Worm (Caenorhabditis elegans) whole organism, L2 larva: ENCODE results near the gene acs-2.
A peak's percentile ranks its signal among the peaks of the same experiment; 100 is the strongest.

Experiments used
- C34F6.9 ChIP-seq: fragments of 150-350 bp; optimal IDR thresholded peaks from 2 replicates; lab custom pipeline; 2014; ENCODE audit warnings: missing biosample characterization, missing genetic modification characterization
- F13H6.1 ChIP-seq: sonication (generic microtip); optimal IDR thresholded peaks from 2 replicates; lab custom pipeline; 2016; ENCODE audit warnings: missing genetic modification characterization, missing compliant biosample characterization
- R02D3.7 ChIP-seq: fragments of 150-350 bp; optimal IDR thresholded peaks from 2 replicates; lab custom pipeline; 2014; ENCODE audit warnings: missing biosample characterization, missing genetic modification characterization
- Y55F3AM.14 ChIP-seq: fragments of 200-800 bp; sonication (Bioruptor generic); optimal IDR thresholded peaks from 2 replicates; lab custom pipeline; 2018; ENCODE audit warnings: mild to moderate bottlenecking, missing genetic modification characterization, missing compliant biosample characterization
- ZK546.5 ChIP-seq: sonication (generic microtip); optimal IDR thresholded peaks from 2 replicates; lab custom pipeline; 2017; ENCODE audit warnings: missing biosample characterization, missing genetic modification characterization
- alr-1 ChIP-seq: fragments of 150-350 bp; optimal IDR thresholded peaks from 2 replicates; lab custom pipeline; 2014; ENCODE audit warnings: missing biosample characterization, missing genetic modification characterization
- aly-2 ChIP-seq: fragments of 150-350 bp; optimal IDR thresholded peaks from 2 replicates; lab custom pipeline; 2014; ENCODE audit warnings: missing biosample characterization, missing genetic modification characterization
- ama-1 ChIP-seq: fragments of 150-350 bp; optimal IDR thresholded peaks from 2 replicates; lab custom pipeline; 2018; ENCODE audit warnings: inconsistent platforms
- blmp-1 ChIP-seq: sonication (generic microtip); optimal IDR thresholded peaks from 2 replicates; lab custom pipeline; 2017; ENCODE audit warnings: missing genetic modification characterization, mild to moderate bottlenecking, missing compliant biosample characterization, antibody characterized with exemption, moderate library complexity; ENCODE audit not compliant: insufficient read depth
- ceh-16 ChIP-seq: fragments of 150-350 bp; optimal IDR thresholded peaks from 2 replicates; lab custom pipeline; 2014; ENCODE audit warnings: missing biosample characterization, missing genetic modification characterization
- ceh-82 ChIP-seq: fragments of 150-350 bp; optimal IDR thresholded peaks from 2 replicates; lab custom pipeline; 2014; ENCODE audit warnings: missing biosample characterization, missing genetic modification characterization
- crh-2 ChIP-seq: sonication (generic microtip); optimal IDR thresholded peaks from 2 replicates; lab custom pipeline; 2017; ENCODE audit warnings: missing biosample characterization, missing genetic modification characterization
- dmd-4 ChIP-seq: sonication (generic microtip); optimal IDR thresholded peaks from 2 replicates; lab custom pipeline; 2017; ENCODE audit warnings: missing biosample characterization, missing genetic modification characterization
- egl-27 ChIP-seq: sonication (generic microtip); optimal IDR thresholded peaks from 3 replicates; lab custom pipeline; 2017; ENCODE audit warnings: missing biosample characterization, missing genetic modification reagents, missing genetic modification characterization
- elt-1 ChIP-seq: fragments of 150-350 bp; optimal IDR thresholded peaks from 2 replicates; lab custom pipeline; 2014; ENCODE audit warnings: missing biosample characterization, missing genetic modification characterization
- elt-3 ChIP-seq: sonication (generic microtip); optimal IDR thresholded peaks from 2 replicates; lab custom pipeline; 2017; ENCODE audit warnings: missing biosample characterization, missing genetic modification characterization
- fos-1 ChIP-seq: fragments of 150-350 bp; optimal IDR thresholded peaks from 2 replicates; lab custom pipeline; 2014; ENCODE audit warnings: missing biosample characterization, missing genetic modification characterization
- gmeb-1 ChIP-seq: fragments of 150-350 bp; optimal IDR thresholded peaks from 2 replicates; lab custom pipeline; 2014; ENCODE audit warnings: missing biosample characterization, missing genetic modification characterization
- lin-11 ChIP-seq: fragments of 150-350 bp; sonication (generic microtip); optimal IDR thresholded peaks from 2 replicates; lab custom pipeline; 2014; ENCODE audit warnings: missing biosample characterization, missing genetic modification characterization, inconsistent platforms, mixed read lengths
- lin-13 ChIP-seq: fragments of 150-350 bp; optimal IDR thresholded peaks from 2 replicates; lab custom pipeline; 2014; ENCODE audit warnings: missing biosample characterization, missing genetic modification reagents, missing genetic modification characterization
- lin-39 ChIP-seq: fragments of 150-350 bp; optimal IDR thresholded peaks from 2 replicates; lab custom pipeline; 2014; ENCODE audit warnings: missing biosample characterization, missing genetic modification reagents, missing genetic modification characterization
- lsy-2 ChIP-seq, 2 experiments: fragments of 150-350 bp in 1 of 2; sonication (generic microtip) in 1 of 2; optimal IDR thresholded peaks; 2 replicates each; lab custom pipeline; 2014 to 2017; ENCODE audit warnings: missing biosample characterization in 2 of 2, missing genetic modification characterization in 2 of 2
- mab-5 ChIP-seq: fragments of 150-350 bp; optimal IDR thresholded peaks from 2 replicates; lab custom pipeline; 2014; ENCODE audit warnings: missing biosample characterization, missing genetic modification characterization
- mbf-1 ChIP-seq: sonication (generic microtip); optimal IDR thresholded peaks from 2 replicates; lab custom pipeline; 2017; ENCODE audit warnings: missing biosample characterization, missing genetic modification characterization
- mdl-1 ChIP-seq, 2 experiments: fragments of 150-350 bp in 1 of 2; sonication (generic microtip) in 1 of 2; optimal IDR thresholded peaks; 2 replicates each; lab custom pipeline; 2017; ENCODE audit warnings: missing biosample characterization in 2 of 2, missing genetic modification characterization in 2 of 2
- nhr-10 ChIP-seq: sonication (generic microtip); optimal IDR thresholded peaks from 2 replicates; lab custom pipeline; 2017; ENCODE audit warnings: missing biosample characterization, missing genetic modification characterization
- nhr-11 ChIP-seq: fragments of 150-350 bp; optimal IDR thresholded peaks from 2 replicates; lab custom pipeline; 2014; ENCODE audit warnings: missing biosample characterization, missing genetic modification characterization
- nhr-12 ChIP-seq: fragments of 150-350 bp; optimal IDR thresholded peaks from 2 replicates; lab custom pipeline; 2014; ENCODE audit warnings: missing biosample characterization, missing genetic modification characterization
- nhr-129 ChIP-seq: fragments of 150-350 bp; optimal IDR thresholded peaks from 2 replicates; lab custom pipeline; 2014; ENCODE audit warnings: missing biosample characterization, missing genetic modification characterization
- nhr-21 ChIP-seq: fragments of 150-350 bp; optimal IDR thresholded peaks from 2 replicates; lab custom pipeline; 2014; ENCODE audit warnings: missing biosample characterization, missing genetic modification characterization
- nhr-23 ChIP-seq: fragments of 150-350 bp; optimal IDR thresholded peaks from 2 replicates; lab custom pipeline; 2014; ENCODE audit warnings: missing biosample characterization, missing genetic modification reagents, missing genetic modification characterization
- nhr-237 ChIP-seq: fragments of 150-350 bp; optimal IDR thresholded peaks from 2 replicates; lab custom pipeline; 2014; ENCODE audit warnings: missing biosample characterization, missing genetic modification characterization
- nhr-25 ChIP-seq: fragments of 150-350 bp; sonication (generic microtip); optimal IDR thresholded peaks from 3 replicates; lab custom pipeline; 2014; ENCODE audit warnings: missing biosample characterization, missing genetic modification characterization
- nhr-6 ChIP-seq: fragments of 150-350 bp; optimal IDR thresholded peaks from 2 replicates; lab custom pipeline; 2014; ENCODE audit warnings: missing biosample characterization, missing genetic modification characterization
- nhr-77 ChIP-seq: fragments of 150-350 bp; optimal IDR thresholded peaks from 2 replicates; lab custom pipeline; 2014; ENCODE audit warnings: missing biosample characterization, missing genetic modification characterization
- peb-1 ChIP-seq: fragments of 150-350 bp; optimal IDR thresholded peaks from 2 replicates; lab custom pipeline; 2014; ENCODE audit warnings: missing biosample characterization, missing genetic modification characterization
- sem-4 ChIP-seq: fragments of 150-350 bp; optimal IDR thresholded peaks from 2 replicates; lab custom pipeline; 2014; ENCODE audit warnings: missing biosample characterization, missing genetic modification reagents, missing genetic modification characterization
- skn-1 ChIP-seq: sonication (generic microtip); optimal IDR thresholded peaks from 2 replicates; lab custom pipeline; 2017; ENCODE audit warnings: missing biosample characterization, missing genetic modification characterization
- sma-3 ChIP-seq: sonication (generic microtip); optimal IDR thresholded peaks from 2 replicates; lab custom pipeline; 2016; ENCODE audit warnings: missing genetic modification reagents, missing genetic modification characterization, missing compliant biosample characterization
- sma-9 ChIP-seq, 2 experiments: fragments of 150-350 bp in 1 of 2; sonication (generic microtip) in 1 of 2; optimal IDR thresholded peaks; 2 replicates each; lab custom pipeline; 2014 to 2016; ENCODE audit warnings: missing genetic modification characterization in 2 of 2, mild to moderate bottlenecking in 1 of 2, missing biosample characterization in 1 of 2, missing compliant biosample characterization in 1 of 2, missing genetic modification reagents in 1 of 2, moderate library complexity in 1 of 2
- snpc-4 ChIP-seq: fragments of 150-350 bp; optimal IDR thresholded peaks from 2 replicates; lab custom pipeline; 2014; ENCODE audit warnings: missing biosample characterization, missing genetic modification characterization
- unc-39 ChIP-seq: fragments of 150-350 bp; optimal IDR thresholded peaks from 2 replicates; lab custom pipeline; 2014; ENCODE audit warnings: missing biosample characterization, missing genetic modification characterization
- unc-55 ChIP-seq: fragments of 150-350 bp; sonication (generic microtip); optimal IDR thresholded peaks from 3 replicates; lab custom pipeline; 2014; ENCODE audit warnings: missing biosample characterization, missing genetic modification reagents, missing genetic modification characterization
- unc-62 ChIP-seq: fragments of 150-350 bp; optimal IDR thresholded peaks from 2 replicates; lab custom pipeline; 2014; ENCODE audit warnings: missing biosample characterization, missing genetic modification reagents, missing genetic modification characterization
- zag-1 ChIP-seq: fragments of 150-350 bp; optimal IDR thresholded peaks from 2 replicates; lab custom pipeline; 2014; ENCODE audit warnings: missing biosample characterization, missing genetic modification characterization
- ztf-1 ChIP-seq: fragments of 200-800 bp; sonication (Bioruptor generic); conservative IDR thresholded peaks from 2 replicates; pipeline ENCODE4 v1.3.6; 2022; ENCODE audit warnings: missing genetic modification characterization, missing compliant biosample characterization
- ztf-11 ChIP-seq: sonication (generic microtip); optimal IDR thresholded peaks from 2 replicates; lab custom pipeline; 2017; ENCODE audit warnings: missing biosample characterization, missing genetic modification characterization
- ztf-4 ChIP-seq: fragments of 150-350 bp; optimal IDR thresholded peaks from 2 replicates; lab custom pipeline; 2014; ENCODE audit warnings: missing biosample characterization, missing genetic modification characterization

acs-2 gene

ce11 chrV:15563985-15564384 is 3.2 kb upstream of the acs-2 start:
- no peak for TF ChIP-seq nhr-77 (tag; lab: Kevin White, UChicago)
- no peak for TF ChIP-seq skn-1
- peak; percentile 38 for TF ChIP-seq gmeb-1 (tag; lab: Kevin White, UChicago)
- TF ChIP-seq ztf-4: no peak
- no peak for TF ChIP-seq unc-62 (GFP tag; lab: Kevin White, UChicago)
- TF ChIP-seq ZK546.5 (tag; lab: Kevin White, UChicago): no peak
- no peak for TF ChIP-seq lin-13
- no peak for TF ChIP-seq nhr-25 (tag; lab: Kevin White, UChicago)
- no peak for TF ChIP-seq elt-3
- TF ChIP-seq mdl-1 (tag; optimal IDR thresholded peaks at IDR 0.05; lab: Kevin White, UChicago): no peak
- TF ChIP-seq unc-39 (tag; lab: Kevin White, UChicago): no peak
- TF ChIP-seq nhr-237 (tag; lab: Kevin White, UChicago): no peak
- TF ChIP-seq sem-4 (tag; lab: Kevin White, UChicago): no peak
- TF ChIP-seq ztf-11 (tag; lab: Kevin White, UChicago): no peak
- peak; percentile 60 for TF ChIP-seq nhr-21 (tag; lab: Kevin White, UChicago)
- no peak for TF ChIP-seq sma-3 (GFP tag; lab: Kevin White, UChicago)
- peak in 1 of 2 experiments; percentile 49 for TF ChIP-seq lsy-2 (tag; optimal IDR thresholded peaks at IDR 0.05; lab: Kevin White, UChicago)
- no peak for TF ChIP-seq nhr-10 (tag; lab: Kevin White, UChicago)
- no peak for TF ChIP-seq zag-1 (tag; lab: Kevin White, UChicago)
- TF ChIP-seq C34F6.9 (tag; lab: Kevin White, UChicago): peak; percentile 41
- no peak for TF ChIP-seq ceh-82 (tag; lab: Kevin White, UChicago)
- peak; percentile 68 for TF ChIP-seq F13H6.1 (tag; lab: Kevin White, UChicago)
- no peak for TF ChIP-seq crh-2 (tag; lab: Kevin White, UChicago)
- no peak for TF ChIP-seq nhr-11
- TF ChIP-seq peb-1 (tag; lab: Kevin White, UChicago): no peak
- TF ChIP-seq fos-1 (tag; lab: Kevin White, UChicago): peak; percentile 52
- TF ChIP-seq ama-1 (lab: Kevin White, UChicago): no peak
- TF ChIP-seq R02D3.7 (tag; lab: Kevin White, UChicago): no peak
- no peak for TF ChIP-seq dmd-4 (tag; lab: Kevin White, UChicago)
- no peak for TF ChIP-seq lin-39 (tag; lab: Kevin White, UChicago)
- TF ChIP-seq alr-1 (tag; lab: Kevin White, UChicago): no peak
- no peak for TF ChIP-seq nhr-6
- no peak for TF ChIP-seq unc-55 (GFP tag; lab: Kevin White, UChicago)
- no peak for TF ChIP-seq mab-5 (tag; lab: Kevin White, UChicago)
- no peak for TF ChIP-seq lin-11 (tag; lab: Kevin White, UChicago)
- no peak for TF ChIP-seq Y55F3AM.14 (GFP tag; lab: Kevin White, UChicago)
- TF ChIP-seq blmp-1 (tag; lab: Kevin White, UChicago): no peak
- peak; percentile 76 for TF ChIP-seq nhr-129
- TF ChIP-seq snpc-4: no peak
- no peak for TF ChIP-seq egl-27 (tag; lab: Kevin White, UChicago)
- no peak for TF ChIP-seq mbf-1
- TF ChIP-seq ztf-1 (GFP tag; lab: Robert Waterston, UW): no peak
- no peak for TF ChIP-seq nhr-12 (tag; lab: Kevin White, UChicago)
- peak; percentile 95 for TF ChIP-seq sma-9 (GFP tag; optimal IDR thresholded peaks at IDR 0.05; lab: Kevin White, UChicago)
- no peak for TF ChIP-seq sma-9 (tag; optimal IDR thresholded peaks at IDR 0.05; lab: Kevin White, UChicago)
- no peak for TF ChIP-seq elt-1 (tag; lab: Kevin White, UChicago)
- no peak for TF ChIP-seq aly-2
- TF ChIP-seq nhr-23 (tag; lab: Kevin White, UChicago): no peak
- no peak for TF ChIP-seq ceh-16 (tag; lab: Kevin White, UChicago)
